Worm (Caenorhabditis elegans) whole organism, young adult: ENCODE measurements around the gene nhr-139.
A peak's percentile ranks its signal among the peaks of the same experiment; 100 is the strongest.

Experiments
- C06A6.2 ChIP-seq: fragments of 200-800 bp; sonication (Bioruptor generic); conservative IDR thresholded peaks from 2 replicates; pipeline ENCODE4 v1.3.6; 2022; ENCODE audit warnings: missing genetic modification characterization, missing compliant biosample characterization
- F23B12.7 ChIP-seq: sonication (generic microtip); optimal IDR thresholded peaks from 2 replicates; lab custom pipeline; 2017; ENCODE audit warnings: missing genetic modification characterization, mild to moderate bottlenecking, missing compliant biosample characterization, antibody characterized with exemption, moderate library complexity; ENCODE audit not compliant: insufficient read depth
- K11D2.4 ChIP-seq: fragments of 200-800 bp; sonication (Bioruptor generic); IDR thresholded peaks from 2 replicates; pipeline ENCODE4 v1.3.6; 2022; ENCODE audit warnings: missing genetic modification reagents, missing genetic modification characterization, missing compliant biosample characterization
- T26A5.8 ChIP-seq: sonication (generic microtip); optimal IDR thresholded peaks from 2 replicates; lab custom pipeline; 2016; ENCODE audit warnings: missing genetic modification characterization, missing compliant biosample characterization
- akir-1 ChIP-seq: fragments of 200-800 bp; sonication (Bioruptor generic); optimal IDR thresholded peaks from 2 replicates; lab custom pipeline; 2018; ENCODE audit warnings: mild to moderate bottlenecking, missing genetic modification characterization, moderate library complexity, missing compliant biosample characterization
- aptf-2 ChIP-seq: fragments of 200-800 bp; sonication (Bioruptor generic); conservative IDR thresholded peaks from 2 replicates; pipeline ENCODE4 v1.3.6; 2022; ENCODE audit warnings: missing genetic modification reagents, missing genetic modification characterization, missing compliant biosample characterization
- attf-3 ChIP-seq: fragments of 200-800 bp; sonication (Bioruptor generic); conservative IDR thresholded peaks from 2 replicates; pipeline ENCODE4 v1.3.6; 2022; ENCODE audit warnings: missing genetic modification reagents, missing genetic modification characterization, missing compliant biosample characterization
- attf-6 ChIP-seq: fragments of 200-800 bp; sonication (Bioruptor generic); IDR thresholded peaks from 2 replicates; pipeline ENCODE4 v1.3.6; 2022; ENCODE audit warnings: missing genetic modification reagents, missing genetic modification characterization, missing compliant biosample characterization
- bed-2 ChIP-seq: fragments of 200-800 bp; sonication (Bioruptor generic); IDR thresholded peaks from 2 replicates; pipeline ENCODE4 v1.3.6; 2022; ENCODE audit warnings: missing genetic modification reagents, missing genetic modification characterization, missing compliant biosample characterization
- cebp-1 ChIP-seq, 2 experiments: fragments of 200-800 bp in 1 of 2; sonication (Bioruptor generic) in 1 of 2; sonication (generic microtip) in 1 of 2; IDR thresholded peaks in 1 of 2; optimal IDR thresholded peaks in 1 of 2; 2 replicates each; pipeline versions ENCODE4 v1.3.6 to Lab custom; 2017 to 2022; ENCODE audit warnings: missing compliant biosample characterization in 2 of 2, missing genetic modification characterization in 2 of 2, mild to moderate bottlenecking in 1 of 2, missing genetic modification reagents in 1 of 2, moderate library complexity in 1 of 2
- ceh-58 ChIP-seq: fragments of 200-800 bp; sonication (Bioruptor generic); IDR thresholded peaks from 2 replicates; pipeline ENCODE4 v1.3.6; 2022; ENCODE audit warnings: missing genetic modification characterization, missing compliant biosample characterization
- chd-7 ChIP-seq: sonication (generic microtip); optimal IDR thresholded peaks from 2 replicates; lab custom pipeline; 2016; ENCODE audit warnings: mild to moderate bottlenecking, missing genetic modification characterization, moderate library complexity, missing compliant biosample characterization
- dpl-1 ChIP-seq: fragments of 150-350 bp; optimal IDR thresholded peaks from 2 replicates; lab custom pipeline; 2014; ENCODE audit warnings: missing biosample characterization, missing genetic modification reagents, missing genetic modification characterization
- efl-1 ChIP-seq: fragments of 150-350 bp; optimal IDR thresholded peaks from 2 replicates; lab custom pipeline; 2014; ENCODE audit warnings: missing biosample characterization, missing genetic modification reagents, missing genetic modification characterization
- egl-18 ChIP-seq: fragments of 200-800 bp; sonication (Bioruptor generic); IDR thresholded peaks from 2 replicates; pipeline ENCODE4 v1.3.6; 2022; ENCODE audit warnings: missing genetic modification reagents, missing genetic modification characterization, missing compliant biosample characterization
- egl-44 ChIP-seq: fragments of 200-800 bp; sonication (Bioruptor generic); IDR thresholded peaks from 2 replicates; pipeline ENCODE4 v1.3.6; 2022; ENCODE audit warnings: missing genetic modification reagents, missing genetic modification characterization, missing compliant biosample characterization
- ets-4 ChIP-seq: fragments of 200-800 bp; sonication (Bioruptor generic); optimal IDR thresholded peaks from 2 replicates; lab custom pipeline; 2018; ENCODE audit warnings: mild to moderate bottlenecking, missing genetic modification characterization, missing compliant biosample characterization
- fkh-3 ChIP-seq: sonication (generic microtip); optimal IDR thresholded peaks from 2 replicates; lab custom pipeline; 2016; ENCODE audit warnings: mild to moderate bottlenecking, missing genetic modification characterization, missing compliant biosample characterization
- hmg-1.2 ChIP-seq: fragments of 200-800 bp; sonication (Bioruptor generic); IDR thresholded peaks from 2 replicates; pipeline ENCODE4 v1.3.6; 2022; ENCODE audit warnings: missing genetic modification reagents, missing genetic modification characterization, missing compliant biosample characterization
- hrde-1 ChIP-seq: sonication (generic microtip); optimal IDR thresholded peaks from 2 replicates; lab custom pipeline; 2016; ENCODE audit warnings: missing genetic modification characterization, mild to moderate bottlenecking, missing compliant biosample characterization, moderate library complexity, missing genotype, missing genetic modification reagents, borderline replicate concordance
- lin-35 ChIP-seq, 3 experiments: fragments of 150-350 bp in 2 of 3; sonication (generic microtip) in 1 of 3; optimal IDR thresholded peaks; 2 replicates each; lab custom pipeline; 2014 to 2018; ENCODE audit warnings: missing biosample characterization in 3 of 3, missing genetic modification characterization in 3 of 3, missing genetic modification reagents in 3 of 3
- lin-40 ChIP-seq: sonication (generic microtip); optimal IDR thresholded peaks from 2 replicates; lab custom pipeline; 2016; ENCODE audit warnings: missing genetic modification characterization, mild to moderate bottlenecking, missing compliant biosample characterization, missing genotype, missing genetic modification reagents
- lsy-27 ChIP-seq: sonication (generic microtip); optimal IDR thresholded peaks from 2 replicates; lab custom pipeline; 2017; ENCODE audit warnings: missing genetic modification characterization, mild to moderate bottlenecking, missing compliant biosample characterization, antibody characterized with exemption, missing genotype, borderline replicate concordance; ENCODE audit not compliant: insufficient read depth
- nfya-1 ChIP-seq: sonication (generic microtip); optimal IDR thresholded peaks from 2 replicates; lab custom pipeline; 2017; ENCODE audit warnings: antibody characterized with exemption, missing compliant biosample characterization, missing genetic modification characterization, borderline replicate concordance; ENCODE audit not compliant: insufficient read depth
- nhr-120 ChIP-seq: fragments of 200-800 bp; sonication (Bioruptor generic); IDR thresholded peaks from 2 replicates; pipeline ENCODE4 v1.3.6; 2022; ENCODE audit warnings: missing genetic modification characterization, missing compliant biosample characterization
- nhr-179 ChIP-seq: sonication (generic microtip); optimal IDR thresholded peaks from 2 replicates; lab custom pipeline; 2016; ENCODE audit warnings: mild to moderate bottlenecking, missing genetic modification characterization, missing compliant biosample characterization
- nhr-80 ChIP-seq: sonication (generic microtip); optimal IDR thresholded peaks from 2 replicates; lab custom pipeline; 2016; ENCODE audit warnings: missing genetic modification characterization, missing compliant biosample characterization
- nhr-90 ChIP-seq: sonication (generic microtip); optimal IDR thresholded peaks from 2 replicates; lab custom pipeline; 2016; ENCODE audit warnings: missing genotype, mild to moderate bottlenecking, missing genetic modification characterization, missing compliant biosample characterization
- pbrm-1 ChIP-seq: fragments of 200-800 bp; sonication (Bioruptor generic); IDR thresholded peaks from 2 replicates; pipeline ENCODE4 v1.3.6; 2022; ENCODE audit warnings: missing genetic modification reagents, missing genetic modification characterization, missing compliant biosample characterization
- pha-4 ChIP-seq: fragments of 150-350 bp; sonication (generic microtip); optimal IDR thresholded peaks from 2 replicates; lab custom pipeline; 2014; ENCODE audit warnings: missing biosample characterization, missing genetic modification reagents, missing genetic modification characterization
- rcor-1 ChIP-seq: fragments of 200-800 bp; sonication (Bioruptor generic); IDR thresholded peaks from 2 replicates; pipeline ENCODE4 v1.3.6; 2022; ENCODE audit warnings: missing genetic modification reagents, missing genetic modification characterization, missing compliant biosample characterization
- rpc-1 ChIP-seq, 2 experiments: fragments of 150-350 bp in 1 of 2; sonication (generic microtip) in 1 of 2; optimal IDR thresholded peaks; 2 replicates each; lab custom pipeline; 2014 to 2018; ENCODE audit warnings: missing biosample characterization in 1 of 2, missing genetic modification characterization in 1 of 2, missing genetic modification reagents in 1 of 2, missing genotype in 1 of 2
- snpc-1.1 ChIP-seq: sonication (generic microtip); optimal IDR thresholded peaks from 2 replicates; lab custom pipeline; 2017; ENCODE audit warnings: missing genetic modification characterization, mild to moderate bottlenecking, missing compliant biosample characterization, antibody characterized with exemption, moderate library complexity, missing genotype, missing genetic modification reagents; ENCODE audit not compliant: insufficient read depth
- somi-1 ChIP-seq: fragments of 200-800 bp; sonication (Bioruptor generic); optimal IDR thresholded peaks from 2 replicates; lab custom pipeline; 2018; ENCODE audit warnings: mild to moderate bottlenecking, missing genetic modification characterization, missing compliant biosample characterization
- ztf-18 ChIP-seq: sonication (generic microtip); optimal IDR thresholded peaks from 2 replicates; lab custom pipeline; 2016; ENCODE audit warnings: missing genotype, mild to moderate bottlenecking, missing genetic modification characterization, missing compliant biosample characterization
- ztf-3 ChIP-seq: fragments of 200-800 bp; sonication (Bioruptor generic); optimal IDR thresholded peaks from 2 replicates; lab custom pipeline; 2018; ENCODE audit warnings: mild to moderate bottlenecking, missing genetic modification characterization, missing compliant biosample characterization

The nhr-139 gene

ce11 chrV:7005964-7006363 is 18.4 kb upstream of the nhr-139 start, which contains the start of gene spig-10:
TSS of gene spig-10 (plus strand) at chrV:7006264.
- TF ChIP-seq C06A6.2 (GFP tag; lab: Robert Waterston, UW) (no peak), rpc-1 (optimal IDR thresholded peaks at IDR 0.05; lab: Kevin White, UChicago) (no peak), rpc-1 (tag; optimal IDR thresholded peaks at IDR 0.05; lab: Kevin White, UChicago) (no peak), nhr-179 (no peak), ztf-3 (GFP tag; lab: Kevin White, UChicago) (no peak), chd-7 (tag; lab: Kevin White, UChicago) (no peak), lin-35 (GFP tag; optimal IDR thresholded peaks at IDR 0.05; lab: Kevin White, UChicago) (no peak), egl-44 (GFP tag; lab: Robert Waterston, UW) (no peak), nhr-90 (tag; lab: Kevin White, UChicago) (no peak), bed-2 (no peak), dpl-1 (no peak), egl-18 (no peak), snpc-1.1 (tag; lab: Kevin White, UChicago) (no peak), attf-6 (GFP tag; lab: Robert Waterston, UW) (no peak), ztf-18 (tag; lab: Kevin White, UChicago) (no peak)

- TF ChIP-seq somi-1 (GFP tag; lab: Kevin White, UChicago) (no peak), rcor-1 (GFP tag; lab: Robert Waterston, UW) (no peak), pbrm-1 (GFP tag; lab: Robert Waterston, UW) (no peak), K11D2.4 (GFP tag; lab: Robert Waterston, UW) (no peak), attf-3 (GFP tag; lab: Robert Waterston, UW) (no peak), lsy-27 (no peak), T26A5.8 (tag; lab: Kevin White, UChicago) (no peak), akir-1 (GFP tag; lab: Kevin White, UChicago) (no peak), ets-4 (no peak)
Measured at ce11 chrV:7003850-7004249, 16.3 kb upstream of the nhr-139 start, which contains the start of gene srab-4. TSS of gene srab-4 (plus strand) at chrV:7004150.

ce11 chrV:7000734-7001133 is 13.2 kb upstream of the nhr-139 start:
- TF ChIP-seq hrde-1 (tag; lab: Kevin White, UChicago) (no peak), F23B12.7 (tag; lab: Kevin White, UChicago) (no peak), T26A5.8 (tag; lab: Kevin White, UChicago) (no peak), ceh-58 (GFP tag; lab: Robert Waterston, UW) (no peak), aptf-2 (no peak), fkh-3 (tag; lab: Kevin White, UChicago) (no peak), nfya-1 (tag; lab: Kevin White, UChicago) (no peak), efl-1 (GFP tag; lab: Kevin White, UChicago) (no peak)

ce11 chrV:6998303-6998884 is 10.8 kb upstream of the nhr-139 start, which contains the start of gene nhr-42:
TSS of gene nhr-42 (plus strand) at chrV:6998819.
- peak; percentile 55 for TF ChIP-seq nhr-80
- TF ChIP-seq nhr-120 (GFP tag; lab: Robert Waterston, UW) = no peak
- no peak for TF ChIP-seq cebp-1 (GFP tag; IDR thresholded peaks at IDR 0.05; lab: Robert Waterston, UW)
- peak; percentile 8 for TF ChIP-seq cebp-1 (tag; optimal IDR thresholded peaks at IDR 0.05; lab: Kevin White, UChicago)
- TF ChIP-seq hmg-1.2 (GFP tag; lab: Robert Waterston, UW) = peak; percentile 37; the same call in 1 of the 2 replicates
- TF ChIP-seq pha-4 = peak; percentile 72
- no peak for TF ChIP-seq lin-40 (tag; lab: Kevin White, UChicago)
